Worm (Caenorhabditis elegans) whole organism, L4 larva: ENCODE measurements around the gene R09A8.2.
A peak's percentile ranks its signal among the peaks of the same experiment; 100 is the strongest.

Experiments
- D1046.2 ChIP-seq: fragments of 200-800 bp; sonication (Bioruptor generic); IDR thresholded peaks from 2 replicates; pipeline ENCODE4 v1.3.6; 2022; ENCODE audit warnings: missing genetic modification characterization, missing compliant biosample characterization
- F10B5.3 ChIP-seq: sonication (generic microtip); optimal IDR thresholded peaks from 2 replicates; lab custom pipeline; 2016; ENCODE audit warnings: mild to moderate bottlenecking, missing genetic modification characterization, missing compliant biosample characterization
- R02D3.7 ChIP-seq: fragments of 150-350 bp; sonication (generic microtip); optimal IDR thresholded peaks from 3 replicates; lab custom pipeline; 2014; ENCODE audit warnings: missing biosample characterization, missing genetic modification characterization
- aha-1 ChIP-seq: fragments of 150-350 bp; peaks from one replicate; lab custom pipeline; 2014; ENCODE audit warnings: missing biosample characterization, missing genetic modification characterization
- aly-2 ChIP-seq: sonication (generic microtip); optimal IDR thresholded peaks from 2 replicates; lab custom pipeline; 2018; ENCODE audit warnings: missing biosample characterization, missing genetic modification characterization
- ceh-20 ChIP-seq: fragments of 200-800 bp; sonication (Bioruptor generic); IDR thresholded peaks from 2 replicates; pipeline ENCODE4 v1.3.6; 2022; ENCODE audit warnings: missing genetic modification reagents, missing genetic modification characterization, missing compliant biosample characterization
- ces-1 ChIP-seq: fragments of 150-350 bp; sonication (generic microtip); optimal IDR thresholded peaks from 4 replicates; lab custom pipeline; 2014; ENCODE audit warnings: missing biosample characterization, missing genetic modification reagents, missing genetic modification characterization
- ctbp-1 ChIP-seq: fragments of 200-800 bp; sonication (Bioruptor generic); IDR thresholded peaks from 2 replicates; pipeline ENCODE4 v1.3.6; 2022; ENCODE audit warnings: missing genetic modification reagents, missing genetic modification characterization, missing compliant biosample characterization
- daf-16 ChIP-seq, 3 experiments: sonication (generic microtip); optimal IDR thresholded peaks; 2 replicates each; lab custom pipeline; 2016 to 2017; ENCODE audit warnings: missing genetic modification characterization in 3 of 3, missing genetic modification reagents in 3 of 3, mild to moderate bottlenecking in 2 of 3, missing compliant biosample characterization in 2 of 3, missing biosample characterization in 1 of 3, moderate library complexity in 1 of 3
- dmd-6 ChIP-seq: fragments of 200-800 bp; sonication (Bioruptor generic); IDR thresholded peaks from 2 replicates; pipeline ENCODE4 v1.3.6; 2022; ENCODE audit warnings: missing genetic modification reagents, missing genetic modification characterization, missing compliant biosample characterization
- dmd-9 ChIP-seq: fragments of 200-800 bp; sonication (Bioruptor generic); IDR thresholded peaks from 2 replicates; pipeline ENCODE4 v1.3.6; 2022; ENCODE audit warnings: missing genetic modification reagents, missing genetic modification characterization, missing compliant biosample characterization
- dve-1 ChIP-seq: sonication (generic microtip); optimal IDR thresholded peaks from 2 replicates; lab custom pipeline; 2017; ENCODE audit warnings: antibody characterized with exemption, mild to moderate bottlenecking, missing genetic modification characterization, missing compliant biosample characterization; ENCODE audit not compliant: insufficient read depth
- egl-43 ChIP-seq: fragments of 200-800 bp; sonication (Bioruptor generic); IDR thresholded peaks from 2 replicates; pipeline ENCODE4 v1.3.6; 2022; ENCODE audit warnings: missing genetic modification reagents, missing genetic modification characterization, missing compliant biosample characterization
- fkh-10 ChIP-seq: fragments of 150-350 bp; optimal IDR thresholded peaks from 2 replicates; lab custom pipeline; 2014; ENCODE audit warnings: missing biosample characterization, missing genetic modification reagents, missing genetic modification characterization
- fos-1 ChIP-seq: fragments of 150-350 bp; optimal IDR thresholded peaks from 2 replicates; lab custom pipeline; 2014; ENCODE audit warnings: missing biosample characterization, missing genetic modification characterization
- hlh-11 ChIP-seq: fragments of 200-800 bp; sonication (Bioruptor generic); optimal IDR thresholded peaks from 2 replicates; lab custom pipeline; 2018; ENCODE audit warnings: mild to moderate bottlenecking, missing genetic modification characterization, missing compliant biosample characterization
- hmg-1.1 ChIP-seq: fragments of 200-800 bp; sonication (Bioruptor generic); IDR thresholded peaks from 2 replicates; pipeline ENCODE4 v1.3.6; 2022; ENCODE audit warnings: missing genetic modification reagents, missing genetic modification characterization, missing compliant biosample characterization
- jun-1 ChIP-seq: fragments of 150-350 bp; optimal IDR thresholded peaks from 2 replicates; lab custom pipeline; 2014; ENCODE audit warnings: missing biosample characterization, missing genetic modification reagents, missing genetic modification characterization
- lin-15B ChIP-seq: fragments of 150-350 bp; sonication (generic microtip); optimal IDR thresholded peaks from 3 replicates; lab custom pipeline; 2014; ENCODE audit warnings: missing biosample characterization, missing genetic modification characterization
- lin-29 ChIP-seq: fragments of 200-800 bp; sonication (Bioruptor generic); IDR thresholded peaks from 2 replicates; pipeline ENCODE4 v1.3.6; 2022; ENCODE audit warnings: missing genetic modification reagents, missing genetic modification characterization, missing compliant biosample characterization
- lin-38 ChIP-seq: fragments of 200-800 bp; sonication (Bioruptor generic); IDR thresholded peaks from 2 replicates; pipeline ENCODE4 v1.3.6; 2022; ENCODE audit warnings: missing genetic modification reagents, missing genetic modification characterization, missing compliant biosample characterization
- lin-39 ChIP-seq: fragments of 150-350 bp; optimal IDR thresholded peaks from 2 replicates; lab custom pipeline; 2014; ENCODE audit warnings: missing biosample characterization, missing genetic modification reagents, missing genetic modification characterization
- lir-3 ChIP-seq: sonication (generic microtip); optimal IDR thresholded peaks from 2 replicates; lab custom pipeline; 2016; ENCODE audit warnings: mild to moderate bottlenecking, missing genetic modification characterization, missing compliant biosample characterization
- lsy-2 ChIP-seq, 2 experiments: fragments of 150-350 bp in 1 of 2; sonication (generic microtip) in 1 of 2; optimal IDR thresholded peaks; 2 replicates each; lab custom pipeline; 2014 to 2017; ENCODE audit warnings: missing biosample characterization in 2 of 2, missing genetic modification characterization in 2 of 2
- madf-5 ChIP-seq, 2 experiments: fragments of 200-800 bp; sonication (Bioruptor generic); IDR thresholded peaks; 2 replicates each; pipeline ENCODE4 v1.3.6; 2022; ENCODE audit warnings: missing compliant biosample characterization in 2 of 2, missing genetic modification characterization in 2 of 2
- mdl-1 ChIP-seq, 2 experiments: fragments of 150-350 bp in 1 of 2; sonication (generic microtip) in 1 of 2; optimal IDR thresholded peaks; 2 replicates each; lab custom pipeline; 2014 to 2017; ENCODE audit warnings: missing biosample characterization in 2 of 2, missing genetic modification characterization in 2 of 2
- mep-1 ChIP-seq: fragments of 150-350 bp; sonication (generic microtip); optimal IDR thresholded peaks from 3 replicates; lab custom pipeline; 2014; ENCODE audit warnings: missing biosample characterization, missing genetic modification characterization
- mxl-3 ChIP-seq: fragments of 200-800 bp; sonication (Bioruptor generic); optimal IDR thresholded peaks from 2 replicates; lab custom pipeline; 2018; ENCODE audit warnings: mild to moderate bottlenecking, missing genetic modification characterization, missing compliant biosample characterization
- nhr-111 ChIP-seq: fragments of 200-800 bp; sonication (Bioruptor generic); optimal IDR thresholded peaks from 2 replicates; lab custom pipeline; 2018; ENCODE audit warnings: mild to moderate bottlenecking, missing genetic modification characterization, missing compliant biosample characterization
- nhr-28 ChIP-seq: fragments of 150-350 bp; optimal IDR thresholded peaks from 2 replicates; lab custom pipeline; 2014; ENCODE audit warnings: missing biosample characterization, missing genetic modification characterization
- nhr-41 ChIP-seq: fragments of 200-800 bp; sonication (Bioruptor generic); IDR thresholded peaks from 2 replicates; pipeline ENCODE4 v1.3.6; 2022; ENCODE audit warnings: missing genetic modification reagents, missing genetic modification characterization, missing compliant biosample characterization
- nhr-42 ChIP-seq: fragments of 200-800 bp; sonication (Bioruptor generic); IDR thresholded peaks from 2 replicates; pipeline ENCODE4 v1.3.6; 2022; ENCODE audit warnings: missing genetic modification characterization, missing compliant biosample characterization
- nhr-48 ChIP-seq: sonication (generic microtip); optimal IDR thresholded peaks from 2 replicates; lab custom pipeline; 2016; ENCODE audit warnings: mild to moderate bottlenecking, missing genetic modification characterization, missing compliant biosample characterization
- nhr-6 ChIP-seq: fragments of 150-350 bp; optimal IDR thresholded peaks from 2 replicates; lab custom pipeline; 2014; ENCODE audit warnings: missing biosample characterization, missing genetic modification characterization
- php-3 ChIP-seq: fragments of 200-800 bp; sonication (Bioruptor generic); IDR thresholded peaks from 2 replicates; pipeline ENCODE4 v1.3.6; 2022; ENCODE audit warnings: missing genetic modification reagents, missing genetic modification characterization, missing compliant biosample characterization
- pqm-1 ChIP-seq: sonication (generic microtip); optimal IDR thresholded peaks from 2 replicates; lab custom pipeline; 2017; ENCODE audit warnings: missing biosample characterization, missing genetic modification characterization
- rbr-2 ChIP-seq: sonication (generic microtip); optimal IDR thresholded peaks from 2 replicates; lab custom pipeline; 2016; ENCODE audit warnings: missing genotype, missing genetic modification characterization, missing compliant biosample characterization
- saeg-2 ChIP-seq: fragments of 200-800 bp; sonication (Bioruptor generic); IDR thresholded peaks from 2 replicates; pipeline ENCODE4 v1.3.6; 2022; ENCODE audit warnings: missing genetic modification reagents, missing genetic modification characterization, missing compliant biosample characterization
- spr-3 ChIP-seq: fragments of 200-800 bp; sonication (Bioruptor generic); optimal IDR thresholded peaks from 2 replicates; lab custom pipeline; 2018; ENCODE audit warnings: mild to moderate bottlenecking, missing genetic modification characterization, missing compliant biosample characterization
- unc-62 ChIP-seq, 3 experiments: fragments of 150-350 bp in 1 of 3; sonication (generic microtip); optimal IDR thresholded peaks in 2 of 3; peaks in 1 of 3; 1 replicate in 1 of 3; 2 replicates in 2 of 3; lab custom pipeline; 2014 to 2017; ENCODE audit warnings: missing biosample characterization in 3 of 3, missing genetic modification characterization in 3 of 3, missing genetic modification reagents in 3 of 3, missing genotype in 1 of 3
- zfp-2 ChIP-seq: sonication (generic microtip); optimal IDR thresholded peaks from 2 replicates; lab custom pipeline; 2016; ENCODE audit warnings: mild to moderate bottlenecking, missing genetic modification characterization, missing compliant biosample characterization
- ztf-11 ChIP-seq: fragments of 150-350 bp; optimal IDR thresholded peaks from 2 replicates; lab custom pipeline; 2014; ENCODE audit warnings: missing biosample characterization, missing genetic modification characterization
- ztf-7 ChIP-seq: fragments of 150-350 bp; optimal IDR thresholded peaks from 2 replicates; lab custom pipeline; 2014; ENCODE audit warnings: missing biosample characterization, missing genetic modification characterization

R09A8.2 gene

ce11 chrX:12630556-12630955 is 11.3 kb downstream of the R09A8.2 start (continued):
- TF ChIP-seq jun-1 (tag; lab: Kevin White, UChicago) (peak; percentile 20), mep-1 (peak; percentile 65), ceh-20 (GFP tag; lab: Robert Waterston, UW) (peak; percentile 36; the same call in 1 of the 2 replicates)
- TF ChIP-seq, all 104 proteins: peak for 34

- TF ChIP-seq lsy-2 (tag; optimal IDR thresholded peaks at IDR 0.05; lab: Kevin White, UChicago): peak in 1 of 2 experiments; percentile 17
- TF ChIP-seq fkh-10: peak; percentile 67
- peak in 1 of 2 experiments; percentile 68 for TF ChIP-seq unc-62 (GFP tag; optimal IDR thresholded peaks at IDR 0.05 in 1 of 2; lab: Kevin White, UChicago)
- TF ChIP-seq unc-62 (tag; optimal IDR thresholded peaks at IDR 0.05; lab: Kevin White, UChicago): no peak
- peak; percentile 87 for TF ChIP-seq ces-1 (GFP tag; lab: Kevin White, UChicago)
- peak; percentile 58; the same call in 1 of the 2 replicates for TF ChIP-seq ctbp-1 (GFP tag; lab: Robert Waterston, UW)
- TF ChIP-seq nhr-41 (GFP tag; lab: Robert Waterston, UW): no peak
Measured at ce11 chrX:12631446-12631845, 12.2 kb downstream of the R09A8.2 start.

- TF ChIP-seq rbr-2 (tag; lab: Kevin White, UChicago) (no peak), aha-1 (tag; lab: Kevin White, UChicago) (peak; percentile 86), dmd-9 (GFP tag; lab: Robert Waterston, UW) (no peak), nhr-42 (GFP tag; lab: Robert Waterston, UW) (no peak), zfp-2 (tag; lab: Kevin White, UChicago) (no peak), ces-1 (GFP tag; lab: Kevin White, UChicago) (peak; percentile 23), ztf-7 (tag; lab: Kevin White, UChicago) (no peak), egl-43 (GFP tag; lab: Robert Waterston, UW) (no peak)
Measured at ce11 chrX:12632657-12633056, 13.4 kb downstream of the R09A8.2 start.

- TF ChIP-seq pqm-1 (tag; lab: Kevin White, UChicago): peak; percentile 17
- TF ChIP-seq dmd-6 (GFP tag; lab: Robert Waterston, UW): peak; percentile 70
- peak; percentile 55 for TF ChIP-seq dve-1 (tag; lab: Kevin White, UChicago)
- TF ChIP-seq aly-2 (tag; lab: Kevin White, UChicago): no peak
- TF ChIP-seq lir-3 (tag; lab: Kevin White, UChicago): no peak
- TF ChIP-seq ztf-11 (tag; lab: Kevin White, UChicago): no peak
- peak; percentile 61 for TF ChIP-seq nhr-28
- TF ChIP-seq daf-16 (GFP tag; optimal IDR thresholded peaks at IDR 0.05; lab: Kevin White, UChicago): no peak
- TF ChIP-seq daf-16 (tag; optimal IDR thresholded peaks at IDR 0.05; lab: Kevin White, UChicago): peak; percentile 72
- TF ChIP-seq nhr-6 (tag; lab: Kevin White, UChicago): no peak
- TF ChIP-seq nhr-41 (GFP tag; lab: Robert Waterston, UW): no peak
- TF ChIP-seq nhr-48: peak; percentile 60
- peak; percentile 70 for TF ChIP-seq hlh-11
- peak in 1 of 2 experiments; percentile 10 for TF ChIP-seq unc-62 (GFP tag; optimal IDR thresholded peaks at IDR 0.05 in 1 of 2; lab: Kevin White, UChicago)
- no peak for TF ChIP-seq unc-62 (tag; optimal IDR thresholded peaks at IDR 0.05; lab: Kevin White, UChicago)
- TF ChIP-seq rbr-2 (tag; lab: Kevin White, UChicago): no peak
- TF ChIP-seq, all 104 proteins: peak for 8
Measured at ce11 chrX:12633862-12634404, 14.7 kb downstream of the R09A8.2 start, which contains the start of gene ivns-1. ivns-1 (minus strand) TSS chrX:12634354.

- TF ChIP-seq lin-39 (tag; lab: Kevin White, UChicago) (no peak), lin-29 (GFP tag; lab: Robert Waterston, UW) (no peak), lin-15B (no peak), ctbp-1 (GFP tag; lab: Robert Waterston, UW) (no peak), R02D3.7 (tag; lab: Kevin White, UChicago) (no peak), D1046.2 (GFP tag; lab: Robert Waterston, UW) (no peak), egl-43 (GFP tag; lab: Robert Waterston, UW) (no peak), mdl-1 (tag; optimal IDR thresholded peaks at IDR 0.05; lab: Kevin White, UChicago) (peak in 1 of 2 experiments; percentile 64), lin-38 (GFP tag; lab: Robert Waterston, UW) (peak; percentile 80), fos-1 (tag; lab: Kevin White, UChicago) (no peak), madf-5 (GFP tag; IDR thresholded peaks at IDR 0.05; lab: Robert Waterston, UW) (no peak), spr-3 (GFP tag; lab: Kevin White, UChicago) (no peak), nhr-111 (GFP tag; lab: Kevin White, UChicago) (no peak), php-3 (GFP tag; lab: Robert Waterston, UW) (no peak), F10B5.3 (tag; lab: Kevin White, UChicago) (no peak), mxl-3 (GFP tag; lab: Kevin White, UChicago) (peak; percentile 51), saeg-2 (GFP tag; lab: Robert Waterston, UW) (no peak), hmg-1.1 (GFP tag; lab: Robert Waterston, UW) (no peak)
Measured at ce11 chrX:12635010-12635409, 15.7 kb downstream of the R09A8.2 start.
